Worm (Caenorhabditis elegans) whole organism, late embryonic: ENCODE results near the gene Y39A1A.27.

Experiments used
- ceh-24 ChIP-seq: sonication (generic microtip); optimal IDR thresholded peaks from 2 replicates; lab custom pipeline; 2016; ENCODE audit warnings: mild to moderate bottlenecking, missing genetic modification characterization, missing compliant biosample characterization
- mec-3 ChIP-seq: sonication (generic microtip); optimal IDR thresholded peaks from 2 replicates; lab custom pipeline; 2016; ENCODE audit warnings: borderline replicate concordance, missing genetic modification characterization, missing compliant biosample characterization
- pag-3 ChIP-seq: sonication (generic microtip); optimal IDR thresholded peaks from 2 replicates; lab custom pipeline; 2016; ENCODE audit warnings: missing compliant biosample characterization, missing genetic modification characterization, borderline replicate concordance
- pha-2 ChIP-seq: sonication (generic microtip); optimal IDR thresholded peaks from 2 replicates; lab custom pipeline; 2017; ENCODE audit warnings: mild to moderate bottlenecking, missing genetic modification characterization, missing compliant biosample characterization
- pha-4 ChIP-seq: fragments of 150-350 bp; optimal IDR thresholded peaks from 2 replicates; lab custom pipeline; 2018; ENCODE audit warnings: missing biosample characterization, missing genetic modification reagents, missing genetic modification characterization
- pros-1 ChIP-seq: fragments of 150-350 bp; optimal IDR thresholded peaks from 2 replicates; lab custom pipeline; 2014; ENCODE audit warnings: missing biosample characterization, missing genetic modification reagents, missing genetic modification characterization

ce11 chrIII:10631870-10632509 is 6.8 kb upstream of the Y39A1A.27 start:
- TF ChIP-seq pha-4 (tag; lab: Kevin White, UChicago) (no peak), mec-3 (tag; lab: Kevin White, UChicago) (no peak), pros-1 (tag; lab: Kevin White, UChicago) (no peak), ceh-24 (tag; lab: Kevin White, UChicago) (no peak), pag-3 (tag; lab: Kevin White, UChicago) (no peak), pha-2 (tag; lab: Kevin White, UChicago) (no peak)
